Worm (Caenorhabditis elegans): ENCODE data around the gene C41H7.9.
A peak's percentile ranks its signal among the peaks of the same experiment; 100 is the strongest.

The C41H7.9 gene

ce11 chrII:2992300-2992699 is 19.7 kb downstream of the C41H7.9 start:
- TF ChIP-seq nhr-76 (tag; optimal IDR thresholded peaks at IDR 0.05), result no peak
- TF ChIP-seq unc-39 (tag; optimal IDR thresholded peaks at IDR 0.05), result no peak
- TF ChIP-seq egl-27 (tag; optimal IDR thresholded peaks at IDR 0.05), result no peak
- no peak for TF ChIP-seq mml-1 (tag; optimal IDR thresholded peaks at IDR 0.05)
- no peak for TF ChIP-seq mdl-1 (tag; optimal IDR thresholded peaks at IDR 0.05)

DNA sequence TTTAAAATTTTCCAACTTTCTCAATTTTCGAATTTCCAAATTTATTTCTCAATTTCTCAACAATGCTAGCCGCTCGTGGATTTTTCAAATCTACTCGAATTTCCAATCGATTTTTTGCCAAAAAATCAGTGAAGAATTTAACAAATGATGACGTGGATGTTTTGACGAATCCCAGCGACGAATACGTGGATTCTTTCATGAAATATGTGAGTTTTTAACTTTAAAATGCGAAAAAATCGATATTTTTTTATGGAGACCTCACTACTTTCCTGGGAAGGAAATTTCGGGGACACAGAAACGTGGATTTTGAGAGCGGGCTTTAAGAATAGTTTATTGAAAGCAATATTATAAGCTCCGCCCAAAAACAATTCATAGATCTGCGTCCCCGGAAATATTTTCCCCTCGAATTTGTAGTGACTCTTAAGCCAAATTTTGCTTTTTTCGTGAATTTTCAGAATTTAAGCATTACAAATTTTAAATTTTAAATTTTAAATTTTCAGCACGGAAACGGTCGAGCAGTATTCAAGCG is 20.4 kb downstream of the C41H7.9 start, which contains the start of gene K08A2.2:
K08A2.2 (plus strand) TSS at position 51 of the 529 bp plus-strand sequence.
- TF ChIP-seq lin-39 (tag; optimal IDR thresholded peaks at IDR 0.05) (no peak), hmg-11 (tag; optimal IDR thresholded peaks at IDR 0.05) (no peak), nfya-1 (tag; optimal IDR thresholded peaks at IDR 0.05; ENCODE audit: insufficient read depth) (no peak), sea-2 (GFP tag; optimal IDR thresholded peaks at IDR 0.05) (no peak), ztf-11 (tag; optimal IDR thresholded peaks at IDR 0.05) (no peak), nhr-28 (tag; optimal IDR thresholded peaks at IDR 0.05) (no peak), jun-1 (tag; optimal IDR thresholded peaks at IDR 0.05) (no peak), nhr-25 (tag; optimal IDR thresholded peaks at IDR 0.05) (no peak), nhr-67 (tag; optimal IDR thresholded peaks at IDR 0.05) (no peak), unc-39 (tag; optimal IDR thresholded peaks at IDR 0.05) (no peak), egl-27 (tag; optimal IDR thresholded peaks at IDR 0.05) (no peak), mdl-1 (tag; optimal IDR thresholded peaks at IDR 0.05) (no peak), eor-1 (tag; optimal IDR thresholded peaks at IDR 0.05) (no peak), nhr-23 (tag; optimal IDR thresholded peaks at IDR 0.05) (no peak), unc-62 (GFP tag; optimal IDR thresholded peaks at IDR 0.05) (no peak), lin-15B (tag; optimal IDR thresholded peaks at IDR 0.05) (no peak), pha-4 (tag; optimal IDR thresholded peaks at IDR 0.05) (no peak)

DNA sequence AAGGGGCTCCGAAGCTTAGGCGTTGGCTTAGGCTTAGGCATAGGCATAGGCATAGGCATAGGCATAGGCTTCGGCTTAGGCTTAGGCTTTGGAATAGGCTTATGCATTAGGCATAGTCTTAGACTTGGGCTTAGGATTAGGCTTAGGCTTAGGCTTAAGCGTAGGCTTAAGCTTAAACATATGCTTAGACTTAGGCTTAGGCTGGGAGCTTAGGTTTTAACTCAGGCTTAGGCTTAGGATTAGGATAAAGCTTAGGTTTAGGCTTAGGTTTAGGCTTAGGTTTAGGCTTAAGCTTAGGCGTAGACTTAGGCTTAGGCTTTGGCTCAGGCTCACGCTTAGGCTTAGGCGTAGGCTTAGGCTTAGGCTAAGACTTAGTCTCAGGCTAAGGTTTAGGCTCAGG is 21.9 kb downstream of the C41H7.9 start:
- TF ChIP-seq nhr-11 (tag; optimal IDR thresholded peaks at IDR 0.05) (no peak), lin-15B (tag; optimal IDR thresholded peaks at IDR 0.05) (no peak), daf-12 (tag; optimal IDR thresholded peaks at IDR 0.05) (no peak), sea-2 (GFP tag; optimal IDR thresholded peaks at IDR 0.05) (no peak), nhr-28 (tag; optimal IDR thresholded peaks at IDR 0.05) (no peak), zag-1 (tag; optimal IDR thresholded peaks at IDR 0.05) (no peak), nfya-1 (tag; optimal IDR thresholded peaks at IDR 0.05; ENCODE audit: insufficient read depth) (no peak), pha-4 (tag; optimal IDR thresholded peaks at IDR 0.05) (no peak), elt-2 (tag; optimal IDR thresholded peaks at IDR 0.05) (no peak), snpc-4 (tag; optimal IDR thresholded peaks at IDR 0.05) (no peak)

ce11 chrII:2987854-2988350 is 24.1 kb downstream of the C41H7.9 start, which contains the start of gene lido-7:
Gene lido-7, plus strand, starts transcription at chrII:2988300.
- no peak for TF ChIP-seq fkh-10 (GFP tag; optimal IDR thresholded peaks at IDR 0.05)
- peak; percentile 51 for TF ChIP-seq nfya-1 (tag; optimal IDR thresholded peaks at IDR 0.05; ENCODE audit: insufficient read depth)
- peak; percentile 58 for TF ChIP-seq lin-15B (tag; optimal IDR thresholded peaks at IDR 0.05)
- TF ChIP-seq lin-39 (tag; optimal IDR thresholded peaks at IDR 0.05), result peak; percentile 68
- peak; percentile 64 for TF ChIP-seq hmg-11 (tag; optimal IDR thresholded peaks at IDR 0.05)
- TF ChIP-seq egl-27 (tag; optimal IDR thresholded peaks at IDR 0.05), result no peak
- no peak for TF ChIP-seq nhr-11 (tag; optimal IDR thresholded peaks at IDR 0.05)
- no peak for TF ChIP-seq ceh-9 (tag; optimal IDR thresholded peaks at IDR 0.05)
- no peak for TF ChIP-seq nhr-43 (tag; optimal IDR thresholded peaks at IDR 0.05; ENCODE audit: poor library complexity, severe bottlenecking)
- no peak for TF ChIP-seq nhr-76 (tag; optimal IDR thresholded peaks at IDR 0.05)
- no peak for TF ChIP-seq ceh-28 (tag; optimal IDR thresholded peaks at IDR 0.05)
- peak; percentile 15 for TF ChIP-seq nhr-23 (tag; optimal IDR thresholded peaks at IDR 0.05)
- TF ChIP-seq elt-2 (tag; optimal IDR thresholded peaks at IDR 0.05), result peak; percentile 36
- no peak for TF ChIP-seq ZK546.5 (tag; optimal IDR thresholded peaks at IDR 0.05)
- no peak for TF ChIP-seq nhr-25 (tag; optimal IDR thresholded peaks at IDR 0.05)
- TF ChIP-seq daf-12 (tag; optimal IDR thresholded peaks at IDR 0.05), result no peak
- TF ChIP-seq aly-2 (tag; optimal IDR thresholded peaks at IDR 0.05), result no peak
- no peak for TF ChIP-seq mml-1 (tag; optimal IDR thresholded peaks at IDR 0.05)
- no peak for TF ChIP-seq nhr-28 (tag; optimal IDR thresholded peaks at IDR 0.05)
- TF ChIP-seq pha-4 (tag; optimal IDR thresholded peaks at IDR 0.05), result peak; percentile 44
- TF ChIP-seq unc-62 (GFP tag; optimal IDR thresholded peaks at IDR 0.05), result no peak
- TF ChIP-seq pqm-1 (tag; optimal IDR thresholded peaks at IDR 0.05), result no peak

- TF ChIP-seq unc-62 (GFP tag; optimal IDR thresholded peaks at IDR 0.05) (no peak), snpc-4 (tag; optimal IDR thresholded peaks at IDR 0.05) (peak; percentile 24), ceh-28 (tag; optimal IDR thresholded peaks at IDR 0.05) (no peak), ZK546.5 (tag; optimal IDR thresholded peaks at IDR 0.05) (no peak), nhr-11 (tag; optimal IDR thresholded peaks at IDR 0.05) (no peak), elt-1 (tag; optimal IDR thresholded peaks at IDR 0.05) (no peak), ceh-82 (tag; optimal IDR thresholded peaks at IDR 0.05) (no peak)
These were observed 24.9 kb downstream of the C41H7.9 start for ce11 chrII:2987122-2987556.

Data from whole organism, L3 larva.